Worm (Caenorhabditis elegans) whole organism, L2 larva: ENCODE data around the gene H06H21.8.

ENCODE experiments used
- R02D3.7 ChIP-seq: fragments of 150-350 bp; optimal IDR thresholded peaks from 2 replicates; lab custom pipeline; 2014; ENCODE audit warnings: missing biosample characterization, missing genetic modification characterization
- ceh-82 ChIP-seq: fragments of 150-350 bp; optimal IDR thresholded peaks from 2 replicates; lab custom pipeline; 2014; ENCODE audit warnings: missing biosample characterization, missing genetic modification characterization
- egl-27 ChIP-seq: sonication (generic microtip); optimal IDR thresholded peaks from 3 replicates; lab custom pipeline; 2017; ENCODE audit warnings: missing biosample characterization, missing genetic modification reagents, missing genetic modification characterization
- gmeb-1 ChIP-seq: fragments of 150-350 bp; optimal IDR thresholded peaks from 2 replicates; lab custom pipeline; 2014; ENCODE audit warnings: missing biosample characterization, missing genetic modification characterization
- lin-11 ChIP-seq: fragments of 150-350 bp; sonication (generic microtip); optimal IDR thresholded peaks from 2 replicates; lab custom pipeline; 2014; ENCODE audit warnings: missing biosample characterization, missing genetic modification characterization, inconsistent platforms, mixed read lengths
- lin-13 ChIP-seq: fragments of 150-350 bp; optimal IDR thresholded peaks from 2 replicates; lab custom pipeline; 2014; ENCODE audit warnings: missing biosample characterization, missing genetic modification reagents, missing genetic modification characterization
- mab-5 ChIP-seq: fragments of 150-350 bp; optimal IDR thresholded peaks from 2 replicates; lab custom pipeline; 2014; ENCODE audit warnings: missing biosample characterization, missing genetic modification characterization
- mdl-1 ChIP-seq, 2 experiments: fragments of 150-350 bp in 1 of 2; sonication (generic microtip) in 1 of 2; optimal IDR thresholded peaks; 2 replicates each; lab custom pipeline; 2017; ENCODE audit warnings: missing biosample characterization in 2 of 2, missing genetic modification characterization in 2 of 2
- nhr-11 ChIP-seq: fragments of 150-350 bp; optimal IDR thresholded peaks from 2 replicates; lab custom pipeline; 2014; ENCODE audit warnings: missing biosample characterization, missing genetic modification characterization
- nhr-6 ChIP-seq: fragments of 150-350 bp; optimal IDR thresholded peaks from 2 replicates; lab custom pipeline; 2014; ENCODE audit warnings: missing biosample characterization, missing genetic modification characterization
- nhr-77 ChIP-seq: fragments of 150-350 bp; optimal IDR thresholded peaks from 2 replicates; lab custom pipeline; 2014; ENCODE audit warnings: missing biosample characterization, missing genetic modification characterization
- sma-3 ChIP-seq: sonication (generic microtip); optimal IDR thresholded peaks from 2 replicates; lab custom pipeline; 2016; ENCODE audit warnings: missing genetic modification reagents, missing genetic modification characterization, missing compliant biosample characterization
- ztf-11 ChIP-seq: sonication (generic microtip); optimal IDR thresholded peaks from 2 replicates; lab custom pipeline; 2017; ENCODE audit warnings: missing biosample characterization, missing genetic modification characterization

DNA sequence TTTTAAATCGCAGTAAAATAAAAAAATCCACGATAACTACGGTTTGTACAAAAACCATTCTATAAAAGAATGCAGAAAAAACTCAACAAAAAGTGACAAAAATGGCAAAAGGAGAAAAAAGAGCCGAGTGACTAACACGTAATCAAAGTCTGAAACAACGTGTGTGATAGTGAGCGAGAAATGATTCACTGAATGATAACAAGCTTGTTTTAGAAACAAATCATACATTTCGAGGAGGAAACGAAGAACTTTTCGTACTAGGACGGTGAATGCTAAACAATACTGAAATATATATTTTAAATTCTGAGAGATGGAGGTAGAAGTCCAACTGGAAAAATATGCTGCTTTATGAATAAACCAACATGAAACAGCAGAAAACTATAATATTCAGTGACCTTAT is 21.1 kb upstream of the H06H21.8 start:
- TF ChIP-seq ceh-82 (tag; lab: Kevin White, UChicago): no peak
- TF ChIP-seq nhr-77 (tag; lab: Kevin White, UChicago): no peak
- TF ChIP-seq R02D3.7 (tag; lab: Kevin White, UChicago): no peak
- no peak for TF ChIP-seq mab-5
- TF ChIP-seq lin-11 (tag; lab: Kevin White, UChicago): no peak
- TF ChIP-seq egl-27: no peak
- TF ChIP-seq ztf-11 (tag; lab: Kevin White, UChicago): no peak
- no peak for TF ChIP-seq mdl-1 (tag; optimal IDR thresholded peaks at IDR 0.05; lab: Kevin White, UChicago)
- no peak for TF ChIP-seq nhr-11 (tag; lab: Kevin White, UChicago)
- TF ChIP-seq lin-13 (GFP tag; lab: Kevin White, UChicago): no peak
- no peak for TF ChIP-seq nhr-6
- TF ChIP-seq sma-3 (GFP tag; lab: Kevin White, UChicago): no peak
- no peak for TF ChIP-seq gmeb-1
